Fruit fly (Drosophila melanogaster) whole organism, pupa: ENCODE measurements around the gene Muc91C.

Source experiments
- CG13204 ChIP-seq: fragments of 200-800 bp; sonication (Bioruptor generic); optimal IDR thresholded peaks from 2 replicates; lab custom pipeline; 2018; ENCODE audit warnings: missing biosample characterization, mild to moderate bottlenecking, missing genetic modification characterization, moderate library complexity
- CG4496 ChIP-seq: fragments of 200-800 bp; sonication (Bioruptor generic); IDR thresholded peaks from 3 replicates; pipeline ENCODE4 v1.3.6; 2022; ENCODE audit warnings: missing biosample characterization, missing genetic modification characterization
- CG8159 ChIP-seq: fragments of 200-800 bp; sonication (Bioruptor generic); optimal IDR thresholded peaks from 3 replicates; lab custom pipeline; 2018; ENCODE audit warnings: missing biosample characterization, mild to moderate bottlenecking, missing genetic modification characterization, moderate library complexity
- CG9948 ChIP-seq: fragments of 200-800 bp; sonication (Bioruptor generic); optimal IDR thresholded peaks from 2 replicates; lab custom pipeline; 2018; ENCODE audit warnings: missing biosample characterization, mild to moderate bottlenecking, missing genetic modification characterization, moderate library complexity
- Pif1A ChIP-seq: fragments of 200-800 bp; sonication (Bioruptor generic); optimal IDR thresholded peaks from 3 replicates; lab custom pipeline; 2016; ENCODE audit warnings: missing biosample characterization, missing genetic modification characterization
- Snoo ChIP-seq: fragments of 200-800 bp; sonication (Bioruptor generic); optimal IDR thresholded peaks from 3 replicates; lab custom pipeline; 2017; ENCODE audit warnings: missing biosample characterization, mild to moderate bottlenecking, missing genetic modification characterization, inconsistent platforms
- rn ChIP-seq: fragments of 200-800 bp; sonication (Bioruptor generic); IDR thresholded peaks from 2 replicates; pipeline ENCODE4 v1.3.6; 2022; ENCODE audit warnings: missing biosample characterization, missing genetic modification characterization

dm6 chr3R:18667659-18668248 lies 24.8 kb downstream of the Muc91C start, which contains the start of gene CG31229:
- TF ChIP-seq Pif1A (GFP tag; lab: Kevin White, UChicago) (no peak), rn (GFP tag; lab: Robert Waterston, UW) (no peak), CG9948 (no peak), CG4496 (no peak), CG13204 (no peak), CG8159 (tag; lab: Kevin White, UChicago) (no peak), Snoo (tag; lab: Kevin White, UChicago) (no peak)
